Fruit fly (Drosophila melanogaster): ENCODE results near the gene CG17928.

dm6 chr2L:16747145-16747544 lies 44.2 kb upstream of the CG17928 start:
- peak; percentile 33 for TF ChIP-seq CG8290 (GFP tag; optimal IDR thresholded peaks at IDR 0.05)
- TF ChIP-seq CG8290 (tag; optimal IDR thresholded peaks at IDR 0.05): no peak
- TF ChIP-seq CG6791 (GFP tag; IDR thresholded peaks at IDR 0.05; ENCODE audit: partially characterized antibody): 0 out of 3 replicates have a peak, but pooled peaks have one; percentile 42
- no peak for TF ChIP-seq Side (GFP tag; optimal IDR thresholded peaks at IDR 0.05)
- TF ChIP-seq shn (GFP tag; optimal IDR thresholded peaks at IDR 0.05): no peak
- no peak for TF ChIP-seq E2f1 (GFP tag; IDR thresholded peaks at IDR 0.05)
- no peak for TF ChIP-seq ash1 (GFP tag; optimal IDR thresholded peaks at IDR 0.05)
- TF ChIP-seq Max (GFP tag; optimal IDR thresholded peaks at IDR 0.05): no peak
- TF ChIP-seq NK7.1 (GFP tag; optimal IDR thresholded peaks at IDR 0.05): no peak
- no peak for TF ChIP-seq CG13296 (GFP tag; optimal IDR thresholded peaks at IDR 0.05)
- TF ChIP-seq HLH54F (GFP tag; optimal IDR thresholded peaks at IDR 0.05): no peak
- TF ChIP-seq rib (GFP tag; IDR thresholded peaks at IDR 0.05): no peak
